Fruit fly (Drosophila melanogaster) whole organism, pupa: ENCODE measurements around the gene Nepl8.

Experiments
- CG10348 ChIP-seq: fragments of 200-800 bp; sonication (Bioruptor generic); IDR thresholded peaks from 2 replicates; pipeline ENCODE4 v1.3.6; 2022; ENCODE audit warnings: missing biosample characterization, missing genetic modification characterization
- CG12605 ChIP-seq: fragments of 200-800 bp; sonication (Bioruptor generic); IDR thresholded peaks from 2 replicates; pipeline ENCODE4 v1.3.6; 2022; ENCODE audit warnings: missing biosample characterization, missing genetic modification characterization
- CG13204 ChIP-seq: fragments of 200-800 bp; sonication (Bioruptor generic); optimal IDR thresholded peaks from 2 replicates; lab custom pipeline; 2018; ENCODE audit warnings: missing biosample characterization, mild to moderate bottlenecking, missing genetic modification characterization, moderate library complexity
- CG14655 ChIP-seq: fragments of 200-800 bp; sonication (Bioruptor generic); optimal IDR thresholded peaks from 3 replicates; lab custom pipeline; 2017; ENCODE audit warnings: mild to moderate bottlenecking, missing biosample characterization, missing genetic modification reagents, missing genetic modification characterization
- CG15710 ChIP-seq: fragments of 200-800 bp; sonication (Bioruptor generic); optimal IDR thresholded peaks from 2 replicates; lab custom pipeline; 2018; ENCODE audit warnings: missing biosample characterization, mild to moderate bottlenecking, missing genetic modification characterization, moderate library complexity
- CG17806 ChIP-seq: fragments of 200-800 bp; sonication (Bioruptor generic); optimal IDR thresholded peaks from 2 replicates; lab custom pipeline; 2018; ENCODE audit warnings: missing biosample characterization, mild to moderate bottlenecking, missing genetic modification characterization, moderate library complexity
- CG32121 ChIP-seq: fragments of 200-800 bp; sonication (Bioruptor generic); IDR thresholded peaks from 2 replicates; pipeline ENCODE4 v1.3.6; 2022; ENCODE audit warnings: missing biosample characterization, missing genetic modification characterization
- CG34367 ChIP-seq: fragments of 200-800 bp; sonication (Bioruptor generic); optimal IDR thresholded peaks from 2 replicates; lab custom pipeline; 2018; ENCODE audit warnings: missing biosample characterization, mild to moderate bottlenecking, missing genetic modification characterization
- CG4496 ChIP-seq: fragments of 200-800 bp; sonication (Bioruptor generic); IDR thresholded peaks from 3 replicates; pipeline ENCODE4 v1.3.6; 2022; ENCODE audit warnings: missing biosample characterization, missing genetic modification characterization
- CG8159 ChIP-seq: fragments of 200-800 bp; sonication (Bioruptor generic); optimal IDR thresholded peaks from 3 replicates; lab custom pipeline; 2018; ENCODE audit warnings: missing biosample characterization, mild to moderate bottlenecking, missing genetic modification characterization, moderate library complexity
- CG8301 ChIP-seq: fragments of 200-800 bp; sonication (Bioruptor generic); optimal IDR thresholded peaks from 2 replicates; lab custom pipeline; 2018; ENCODE audit warnings: missing biosample characterization, mild to moderate bottlenecking, missing genetic modification characterization
- CG9948 ChIP-seq: fragments of 200-800 bp; sonication (Bioruptor generic); optimal IDR thresholded peaks from 2 replicates; lab custom pipeline; 2018; ENCODE audit warnings: missing biosample characterization, mild to moderate bottlenecking, missing genetic modification characterization, moderate library complexity
- D1 ChIP-seq: fragments of 200-800 bp; sonication (Bioruptor generic); optimal IDR thresholded peaks from 2 replicates; lab custom pipeline; 2018; ENCODE audit warnings: missing biosample characterization, mild to moderate bottlenecking, missing genetic modification characterization, moderate library complexity
- EcR ChIP-seq: fragments of 200-800 bp; sonication (Bioruptor generic); optimal IDR thresholded peaks from 3 replicates; lab custom pipeline; 2019; ENCODE audit warnings: missing biosample characterization, missing genetic modification characterization, mild to moderate bottlenecking, moderate library complexity, missing genetic modification reagents
- Ets98B ChIP-seq: fragments of 200-800 bp; sonication (Bioruptor generic); IDR thresholded peaks from 2 replicates; pipeline ENCODE4 v1.3.6; 2022; ENCODE audit warnings: missing biosample characterization, missing genetic modification characterization
- Pif1A ChIP-seq: fragments of 200-800 bp; sonication (Bioruptor generic); optimal IDR thresholded peaks from 3 replicates; lab custom pipeline; 2016; ENCODE audit warnings: missing biosample characterization, missing genetic modification characterization
- Pif1B ChIP-seq: fragments of 200-800 bp; sonication (Bioruptor generic); optimal IDR thresholded peaks from 3 replicates; lab custom pipeline; 2016; ENCODE audit warnings: missing biosample characterization, missing genetic modification characterization
- Snoo ChIP-seq: fragments of 200-800 bp; sonication (Bioruptor generic); optimal IDR thresholded peaks from 3 replicates; lab custom pipeline; 2017; ENCODE audit warnings: missing biosample characterization, mild to moderate bottlenecking, missing genetic modification characterization, inconsistent platforms
- fd96Ca ChIP-seq: fragments of 200-800 bp; sonication (Bioruptor generic); IDR thresholded peaks from 3 replicates; pipeline ENCODE4 v1.3.6; 2022; ENCODE audit warnings: missing biosample characterization, missing genetic modification characterization
- gl ChIP-seq: fragments of 200-800 bp; sonication (Bioruptor generic); optimal IDR thresholded peaks from 2 replicates; lab custom pipeline; 2018; ENCODE audit warnings: missing biosample characterization, mild to moderate bottlenecking, missing genetic modification characterization
- rn ChIP-seq: fragments of 200-800 bp; sonication (Bioruptor generic); IDR thresholded peaks from 2 replicates; pipeline ENCODE4 v1.3.6; 2022; ENCODE audit warnings: missing biosample characterization, missing genetic modification characterization

Nepl8 gene

dm6 chr2L:16531507-16532134 is 43.7 kb downstream of the Nepl8 start:
- no peak for TF ChIP-seq Ets98B (GFP tag; lab: Robert Waterston, UW)
- no peak for TF ChIP-seq gl
- no peak for TF ChIP-seq CG8159
- TF ChIP-seq CG17806 (tag; lab: Kevin White, UChicago), result no peak
- TF ChIP-seq EcR (GFP tag; lab: Kevin White, UChicago), result no peak
- TF ChIP-seq Pif1A (GFP tag; lab: Kevin White, UChicago), result no peak
- TF ChIP-seq fd96Ca (GFP tag; lab: Robert Waterston, UW), result no peak
- no peak for TF ChIP-seq CG32121 (GFP tag; lab: Robert Waterston, UW)
- TF ChIP-seq CG14655 (GFP tag; lab: Kevin White, UChicago), result no peak
- no peak for TF ChIP-seq Pif1B (GFP tag; lab: Kevin White, UChicago)
- TF ChIP-seq CG34367, result no peak
- TF ChIP-seq CG8301 (tag; lab: Kevin White, UChicago), result no peak
- TF ChIP-seq CG10348 (GFP tag; lab: Robert Waterston, UW), result no peak
- TF ChIP-seq Snoo (tag; lab: Kevin White, UChicago), result no peak
- no peak for TF ChIP-seq CG15710 (tag; lab: Kevin White, UChicago)
- no peak for TF ChIP-seq rn (GFP tag; lab: Robert Waterston, UW)
- TF ChIP-seq CG4496 (GFP tag; lab: Robert Waterston, UW), result no peak
- no peak for TF ChIP-seq CG12605 (GFP tag; lab: Robert Waterston, UW)
- no peak for TF ChIP-seq CG13204

- TF ChIP-seq CG10348 (GFP tag; lab: Robert Waterston, UW), result peak; percentile 91
- peak; percentile 96 for TF ChIP-seq gl
- peak; percentile 98 for TF ChIP-seq CG14655 (GFP tag; lab: Kevin White, UChicago)
- peak; percentile 94 for TF ChIP-seq Pif1B (GFP tag; lab: Kevin White, UChicago)
- peak; percentile 98 for TF ChIP-seq Ets98B (GFP tag; lab: Robert Waterston, UW)
- peak; percentile 86 for TF ChIP-seq D1 (tag; lab: Kevin White, UChicago)
- peak; percentile 93 for TF ChIP-seq rn (GFP tag; lab: Robert Waterston, UW)
- TF ChIP-seq CG8159, result peak; percentile 99
- TF ChIP-seq CG12605 (GFP tag; lab: Robert Waterston, UW), result peak; percentile 96
- TF ChIP-seq fd96Ca (GFP tag; lab: Robert Waterston, UW), result peak; percentile 95
- peak; percentile 98 for TF ChIP-seq CG17806 (tag; lab: Kevin White, UChicago)
- no peak for TF ChIP-seq CG13204
- peak; percentile 47 for TF ChIP-seq EcR (GFP tag; lab: Kevin White, UChicago)
- TF ChIP-seq CG9948 (tag; lab: Kevin White, UChicago), result peak; percentile 99
- peak; percentile 97 for TF ChIP-seq Pif1A (GFP tag; lab: Kevin White, UChicago)
- peak; percentile 98 for TF ChIP-seq CG4496 (GFP tag; lab: Robert Waterston, UW)
- peak; percentile 98 for TF ChIP-seq CG15710 (tag; lab: Kevin White, UChicago)
- peak; percentile 98 for TF ChIP-seq Snoo (tag; lab: Kevin White, UChicago)
- TF ChIP-seq CG8301 (tag; lab: Kevin White, UChicago), result peak; percentile 99
- peak; percentile 97 for TF ChIP-seq CG32121 (GFP tag; lab: Robert Waterston, UW)
- TF ChIP-seq CG34367, result peak; percentile 98
Measured at dm6 chr2L:16532702-16533385, 44.9 kb downstream of the Nepl8 start, which contains the start of gene CG5953. TSS of gene CG5953 (minus strand) at chr2L:16532877.

dm6 chr2L:16533386-16533773 is 45.4 kb downstream of the Nepl8 start:
- TF ChIP-seq Snoo (tag; lab: Kevin White, UChicago) (no peak), CG10348 (GFP tag; lab: Robert Waterston, UW) (no peak), Ets98B (GFP tag; lab: Robert Waterston, UW) (0 out of 2 replicates have a peak, but pooled peaks have one; percentile 8), CG15710 (tag; lab: Kevin White, UChicago) (no peak), CG13204 (peak; percentile 97), CG12605 (GFP tag; lab: Robert Waterston, UW) (no peak), CG8301 (tag; lab: Kevin White, UChicago) (no peak), CG14655 (GFP tag; lab: Kevin White, UChicago) (no peak), CG4496 (GFP tag; lab: Robert Waterston, UW) (no peak), rn (GFP tag; lab: Robert Waterston, UW) (no peak), fd96Ca (GFP tag; lab: Robert Waterston, UW) (no peak; the same call in 2 of the 3 replicates), gl (peak; percentile 54), CG9948 (tag; lab: Kevin White, UChicago) (no peak), Pif1A (GFP tag; lab: Kevin White, UChicago) (no peak), CG34367 (no peak), CG17806 (tag; lab: Kevin White, UChicago) (no peak), CG32121 (GFP tag; lab: Robert Waterston, UW) (0 out of 2 replicates have a peak, but pooled peaks have one; percentile 64), EcR (GFP tag; lab: Kevin White, UChicago) (peak; percentile 89), D1 (tag; lab: Kevin White, UChicago) (no peak), CG8159 (no peak), Pif1B (GFP tag; lab: Kevin White, UChicago) (no peak)

dm6 chr2L:16534174-16534835 is 46.4 kb downstream of the Nepl8 start:
- no peak for TF ChIP-seq CG10348 (GFP tag; lab: Robert Waterston, UW)
- peak; percentile 53 for TF ChIP-seq Pif1B (GFP tag; lab: Kevin White, UChicago)
- TF ChIP-seq gl, result peak; percentile 49
- TF ChIP-seq CG13204, result peak; percentile 40
- peak; percentile 19 for TF ChIP-seq CG8301 (tag; lab: Kevin White, UChicago)
- TF ChIP-seq Pif1A (GFP tag; lab: Kevin White, UChicago), result no peak
- TF ChIP-seq CG8159, result peak; percentile 59
- TF ChIP-seq rn (GFP tag; lab: Robert Waterston, UW), result no peak
- peak; percentile 42 for TF ChIP-seq CG9948 (tag; lab: Kevin White, UChicago)
- peak; percentile 20 for TF ChIP-seq EcR (GFP tag; lab: Kevin White, UChicago)
- TF ChIP-seq Snoo (tag; lab: Kevin White, UChicago), result no peak
- TF ChIP-seq CG12605 (GFP tag; lab: Robert Waterston, UW), result peak; percentile 84
- no peak for TF ChIP-seq CG34367
- peak; percentile 36 for TF ChIP-seq CG17806 (tag; lab: Kevin White, UChicago)
- peak; percentile 51 for TF ChIP-seq CG14655 (GFP tag; lab: Kevin White, UChicago)
- TF ChIP-seq D1 (tag; lab: Kevin White, UChicago), result no peak
- no peak for TF ChIP-seq CG15710 (tag; lab: Kevin White, UChicago)
- TF ChIP-seq CG4496 (GFP tag; lab: Robert Waterston, UW), result peak; percentile 76
- TF ChIP-seq Ets98B (GFP tag; lab: Robert Waterston, UW), result peak; percentile 77
- peak; percentile 68 for TF ChIP-seq CG32121 (GFP tag; lab: Robert Waterston, UW)
- peak; percentile 88 for TF ChIP-seq fd96Ca (GFP tag; lab: Robert Waterston, UW)
